Worm (Caenorhabditis elegans): ENCODE data around the gene W04G3.7.

ce11 chrX:11042777-11043176 is 42.3 kb downstream of the W04G3.7 start, which contains the start of gene C09F12.3:
- TF ChIP-seq flt-1 (GFP tag; IDR thresholded peaks at IDR 0.05) (no peak), klf-2 (GFP tag; conservative IDR thresholded peaks at IDR 0.05) (no peak), T22C8.4 (GFP tag; IDR thresholded peaks at IDR 0.05) (no peak), tab-1 (GFP tag; IDR thresholded peaks at IDR 0.05) (no peak), ref-1 (GFP tag; conservative IDR thresholded peaks at IDR 0.05) (no peak), ztf-29 (GFP tag; IDR thresholded peaks at IDR 0.05) (no peak)

All from whole organism, midembryonic.